Fruit fly (Drosophila melanogaster) whole organism, pupa: ENCODE results near the gene CG17896.

Experiments used
- CG13204 ChIP-seq: fragments of 200-800 bp; sonication (Bioruptor generic); optimal IDR thresholded peaks from 2 replicates; lab custom pipeline; 2018; ENCODE audit warnings: missing biosample characterization, mild to moderate bottlenecking, missing genetic modification characterization, moderate library complexity
- CG15710 ChIP-seq: fragments of 200-800 bp; sonication (Bioruptor generic); optimal IDR thresholded peaks from 2 replicates; lab custom pipeline; 2018; ENCODE audit warnings: missing biosample characterization, mild to moderate bottlenecking, missing genetic modification characterization, moderate library complexity
- CG17806 ChIP-seq: fragments of 200-800 bp; sonication (Bioruptor generic); optimal IDR thresholded peaks from 2 replicates; lab custom pipeline; 2018; ENCODE audit warnings: missing biosample characterization, mild to moderate bottlenecking, missing genetic modification characterization, moderate library complexity
- CG34367 ChIP-seq: fragments of 200-800 bp; sonication (Bioruptor generic); optimal IDR thresholded peaks from 2 replicates; lab custom pipeline; 2018; ENCODE audit warnings: missing biosample characterization, mild to moderate bottlenecking, missing genetic modification characterization
- D1 ChIP-seq: fragments of 200-800 bp; sonication (Bioruptor generic); optimal IDR thresholded peaks from 2 replicates; lab custom pipeline; 2018; ENCODE audit warnings: missing biosample characterization, mild to moderate bottlenecking, missing genetic modification characterization, moderate library complexity
- EcR ChIP-seq: fragments of 200-800 bp; sonication (Bioruptor generic); optimal IDR thresholded peaks from 3 replicates; lab custom pipeline; 2019; ENCODE audit warnings: missing biosample characterization, missing genetic modification characterization, mild to moderate bottlenecking, moderate library complexity, missing genetic modification reagents
- Ets98B ChIP-seq: fragments of 200-800 bp; sonication (Bioruptor generic); IDR thresholded peaks from 2 replicates; pipeline ENCODE4 v1.3.6; 2022; ENCODE audit warnings: missing biosample characterization, missing genetic modification characterization
- rn ChIP-seq: fragments of 200-800 bp; sonication (Bioruptor generic); IDR thresholded peaks from 2 replicates; pipeline ENCODE4 v1.3.6; 2022; ENCODE audit warnings: missing biosample characterization, missing genetic modification characterization

- TF ChIP-seq CG34367 (tag; lab: Kevin White, UChicago), result no peak
- TF ChIP-seq EcR, result no peak
- no peak for TF ChIP-seq Ets98B (GFP tag; lab: Robert Waterston, UW)
- no peak for TF ChIP-seq rn (GFP tag; lab: Robert Waterston, UW)
- TF ChIP-seq D1 (tag; lab: Kevin White, UChicago), result no peak
- TF ChIP-seq CG15710 (tag; lab: Kevin White, UChicago), result peak; percentile 22
- TF ChIP-seq CG17806 (tag; lab: Kevin White, UChicago), result no peak
- no peak for TF ChIP-seq CG13204
Measured at dm6 chrX:487517-487957, 5.8 kb downstream of the CG17896 start, which contains the start of the genes CG18273 and CG3156.
